Worm (Caenorhabditis elegans): Measurements from ENCODE around the gene deg-1.
A peak's percentile ranks its signal among the peaks of the same experiment; 100 is the strongest.

Gene deg-1

ce11 chrX:7752770-7753169 is at the start of gene deg-1:
deg-1 (plus strand) TSS chrX:7753070.
- TF ChIP-seq aly-2 (tag; optimal IDR thresholded peaks at IDR 0.05) (no peak), unc-62 (GFP tag; optimal IDR thresholded peaks at IDR 0.05 in 1 of 2) (peak in 1 of 2 experiments; percentile 24), unc-62 (tag; optimal IDR thresholded peaks at IDR 0.05) (no peak), Y5F2A.4 (GFP tag; optimal IDR thresholded peaks at IDR 0.05) (no peak), fos-1 (tag; optimal IDR thresholded peaks at IDR 0.05) (no peak)

- TF ChIP-seq nhr-11 (tag; optimal IDR thresholded peaks at IDR 0.05): no peak
- peak; percentile 70 for TF ChIP-seq aha-1 (tag)
Observed at ce11 chrX:7703863-7704262, 49.0 kb upstream of the deg-1 start.

ce11 chrX:7707031-7707430 is 45.8 kb upstream of the deg-1 start, which contains the start of gene kvs-1:
kvs-1 (minus strand) TSS chrX:7707131.
- TF ChIP-seq madf-9 (GFP tag; conservative IDR thresholded peaks at IDR 0.05) (no peak), nhr-77 (tag; optimal IDR thresholded peaks at IDR 0.05) (no peak), dmd-6 (GFP tag; IDR thresholded peaks at IDR 0.05) (no peak), zfp-3 (GFP tag; conservative IDR thresholded peaks at IDR 0.05) (no peak), ztf-7 (tag; optimal IDR thresholded peaks at IDR 0.05) (no peak), Y75B8A.6 (GFP tag; IDR thresholded peaks at IDR 0.05) (no peak), attf-4 (tag; optimal IDR thresholded peaks at IDR 0.05) (no peak), dmd-9 (GFP tag; IDR thresholded peaks at IDR 0.05) (no peak), aha-1 (tag) (no peak), F44E2.7 (GFP tag; IDR thresholded peaks at IDR 0.05) (no peak)

ce11 chrX:7710187-7710586 is 42.7 kb upstream of the deg-1 start:
- TF ChIP-seq daf-12 (tag; optimal IDR thresholded peaks at IDR 0.05) (no peak), snpc-4 (tag; optimal IDR thresholded peaks at IDR 0.05) (no peak), hlh-30 (tag; optimal IDR thresholded peaks at IDR 0.05; ENCODE audit: insufficient read depth) (peak; percentile 20), daf-8 (GFP tag; IDR thresholded peaks at IDR 0.05) (no peak), dve-1 (tag; optimal IDR thresholded peaks at IDR 0.05; ENCODE audit: insufficient read depth) (no peak), nhr-10 (tag; optimal IDR thresholded peaks at IDR 0.05) (no peak), gei-8 (GFP tag; optimal IDR thresholded peaks at IDR 0.05) (no peak), aly-2 (tag; optimal IDR thresholded peaks at IDR 0.05) (no peak), aha-1 (tag) (peak; percentile 48), mes-2 (tag; optimal IDR thresholded peaks at IDR 0.05; ENCODE audit: poor library complexity, severe bottlenecking) (no peak)

ce11 chrX:7710643-7711042 is 42.2 kb upstream of the deg-1 start, which contains the start of gene K09F5.4:
K09F5.4 (minus strand) TSS chrX:7710743.
- TF ChIP-seq pqm-1 (tag; optimal IDR thresholded peaks at IDR 0.05): no peak
- TF ChIP-seq spr-1 (tag; optimal IDR thresholded peaks at IDR 0.05): no peak
- no peak for TF ChIP-seq nhr-28 (tag; optimal IDR thresholded peaks at IDR 0.05)
- no peak for TF ChIP-seq gei-8 (GFP tag; optimal IDR thresholded peaks at IDR 0.05)
- TF ChIP-seq ZK337.2 (GFP tag; IDR thresholded peaks at IDR 0.05): no peak
- no peak for TF ChIP-seq lin-39 (tag; optimal IDR thresholded peaks at IDR 0.05)
- no peak for TF ChIP-seq cey-2 (tag; optimal IDR thresholded peaks at IDR 0.05; ENCODE audit: borderline replicate concordance, insufficient read depth)

- TF ChIP-seq arid-1 (GFP tag; conservative IDR thresholded peaks at IDR 0.05): no peak
- TF ChIP-seq nhr-237 (tag; optimal IDR thresholded peaks at IDR 0.05): no peak
- no peak for TF ChIP-seq zip-2 (tag; optimal IDR thresholded peaks at IDR 0.05)
- TF ChIP-seq duxl-1 (tag; optimal IDR thresholded peaks at IDR 0.05; ENCODE audit: poor library complexity): no peak
- no peak for TF ChIP-seq T26A8.4 (GFP tag; IDR thresholded peaks at IDR 0.05)
Observed at ce11 chrX:7712887-7713286, 40.0 kb upstream of the deg-1 start.
